Worm (Caenorhabditis elegans) whole organism, L3 larva: Measurements from ENCODE around the gene F59A1.18.

Source experiments
- R02D3.7 ChIP-seq: fragments of 150-350 bp; optimal IDR thresholded peaks from 2 replicates; lab custom pipeline; 2014; ENCODE audit warnings: missing biosample characterization, missing genetic modification characterization
- ZK546.5 ChIP-seq: sonication (generic microtip); optimal IDR thresholded peaks from 2 replicates; lab custom pipeline; 2017; ENCODE audit warnings: missing biosample characterization, missing genetic modification characterization
- ama-1 ChIP-seq: fragments of 150-350 bp; optimal IDR thresholded peaks from 2 replicates; lab custom pipeline; 2018
- ceh-16 ChIP-seq: sonication (generic microtip); optimal IDR thresholded peaks from 2 replicates; lab custom pipeline; 2017; ENCODE audit warnings: missing biosample characterization, missing genetic modification characterization
- ceh-28 ChIP-seq: fragments of 150-350 bp; optimal IDR thresholded peaks from 2 replicates; lab custom pipeline; 2014; ENCODE audit warnings: missing biosample characterization, missing genetic modification reagents, missing genetic modification characterization
- ceh-82 ChIP-seq: fragments of 150-350 bp; optimal IDR thresholded peaks from 2 replicates; lab custom pipeline; 2014; ENCODE audit warnings: missing biosample characterization, missing genetic modification characterization
- ceh-9 ChIP-seq: sonication (generic microtip); optimal IDR thresholded peaks from 2 replicates; lab custom pipeline; 2018; ENCODE audit warnings: missing biosample characterization, missing genetic modification characterization
- egl-27 ChIP-seq: sonication (generic microtip); optimal IDR thresholded peaks from 4 replicates; lab custom pipeline; 2017; ENCODE audit warnings: missing biosample characterization, missing genetic modification reagents, missing genetic modification characterization
- egl-5 ChIP-seq: fragments of 150-350 bp; optimal IDR thresholded peaks from 2 replicates; lab custom pipeline; 2017; ENCODE audit warnings: missing biosample characterization, missing genetic modification reagents, missing genetic modification characterization, inconsistent platforms
- elt-1 ChIP-seq: fragments of 150-350 bp; optimal IDR thresholded peaks from 2 replicates; lab custom pipeline; 2014; ENCODE audit warnings: missing biosample characterization, missing genetic modification characterization
- elt-2 ChIP-seq: sonication (generic microtip); optimal IDR thresholded peaks from 2 replicates; lab custom pipeline; 2016; ENCODE audit warnings: missing genetic modification reagents, mild to moderate bottlenecking, missing genetic modification characterization, missing compliant biosample characterization
- elt-3 ChIP-seq, 3 experiments: fragments of 150-350 bp in 1 of 3; sonication (generic microtip) in 2 of 3; optimal IDR thresholded peaks; 2 replicates in 2 of 3; 4 replicates in 1 of 3; lab custom pipeline; 2014 to 2017; ENCODE audit warnings: missing biosample characterization in 3 of 3, missing genetic modification characterization in 3 of 3
- eor-1 ChIP-seq, 2 experiments: fragments of 150-350 bp; optimal IDR thresholded peaks; 2 replicates each; lab custom pipeline; 2014 to 2018; ENCODE audit warnings: missing biosample characterization in 2 of 2, missing genetic modification characterization in 2 of 2
- fos-1 ChIP-seq: fragments of 150-350 bp; optimal IDR thresholded peaks from 2 replicates; lab custom pipeline; 2014; ENCODE audit warnings: missing biosample characterization, missing genetic modification characterization
- hmg-11 ChIP-seq: sonication (generic microtip); optimal IDR thresholded peaks from 2 replicates; lab custom pipeline; 2016; ENCODE audit warnings: missing genetic modification characterization, missing compliant biosample characterization
- jun-1 ChIP-seq: fragments of 150-350 bp; optimal IDR thresholded peaks from 2 replicates; lab custom pipeline; 2014; ENCODE audit warnings: missing biosample characterization, missing genetic modification reagents, missing genetic modification characterization
- lin-15B ChIP-seq: fragments of 150-350 bp; optimal IDR thresholded peaks from 2 replicates; lab custom pipeline; 2014; ENCODE audit warnings: missing biosample characterization, missing genetic modification characterization
- lin-39 ChIP-seq: fragments of 150-350 bp; optimal IDR thresholded peaks from 2 replicates; lab custom pipeline; 2018; ENCODE audit warnings: missing biosample characterization, missing genetic modification reagents, missing genetic modification characterization
- lsy-12 ChIP-seq: sonication (generic microtip); optimal IDR thresholded peaks from 2 replicates; lab custom pipeline; 2016; ENCODE audit warnings: mild to moderate bottlenecking, missing genetic modification characterization, missing compliant biosample characterization
- mdl-1 ChIP-seq: fragments of 150-350 bp; optimal IDR thresholded peaks from 2 replicates; lab custom pipeline; 2014; ENCODE audit warnings: missing biosample characterization, missing genetic modification characterization
- mml-1 ChIP-seq: fragments of 150-350 bp; sonication (generic microtip); optimal IDR thresholded peaks from 3 replicates; lab custom pipeline; 2014; ENCODE audit warnings: missing biosample characterization, missing genetic modification characterization
- nfya-1 ChIP-seq: sonication (generic microtip); optimal IDR thresholded peaks from 2 replicates; lab custom pipeline; 2017; ENCODE audit warnings: missing genetic modification characterization, mild to moderate bottlenecking, missing compliant biosample characterization, antibody characterized with exemption, moderate library complexity; ENCODE audit not compliant: insufficient read depth
- nhr-11 ChIP-seq: fragments of 150-350 bp; optimal IDR thresholded peaks from 2 replicates; lab custom pipeline; 2014; ENCODE audit warnings: missing biosample characterization, missing genetic modification characterization
- nhr-12 ChIP-seq: fragments of 150-350 bp; optimal IDR thresholded peaks from 2 replicates; lab custom pipeline; 2014; ENCODE audit warnings: missing biosample characterization, missing genetic modification characterization
- nhr-23 ChIP-seq: fragments of 150-350 bp; optimal IDR thresholded peaks from 2 replicates; lab custom pipeline; 2014; ENCODE audit warnings: missing biosample characterization, missing genetic modification reagents, missing genetic modification characterization
- nhr-25 ChIP-seq: sonication (generic microtip); optimal IDR thresholded peaks from 2 replicates; lab custom pipeline; 2017; ENCODE audit warnings: missing biosample characterization, missing genetic modification characterization
- nhr-28 ChIP-seq: fragments of 150-350 bp; optimal IDR thresholded peaks from 2 replicates; lab custom pipeline; 2014; ENCODE audit warnings: missing biosample characterization, missing genetic modification characterization
- nhr-67 ChIP-seq: fragments of 150-350 bp; optimal IDR thresholded peaks from 2 replicates; lab custom pipeline; 2014; ENCODE audit warnings: missing biosample characterization, missing genetic modification characterization
- nhr-77 ChIP-seq: fragments of 150-350 bp; optimal IDR thresholded peaks from 2 replicates; lab custom pipeline; 2014; ENCODE audit warnings: missing biosample characterization, missing genetic modification characterization
- sea-2 ChIP-seq: fragments of 150-350 bp; sonication (generic microtip); optimal IDR thresholded peaks from 4 replicates; lab custom pipeline; 2014; ENCODE audit warnings: missing biosample characterization, missing genetic modification reagents, missing genetic modification characterization
- skn-1 ChIP-seq: fragments of 150-350 bp; optimal IDR thresholded peaks from 2 replicates; lab custom pipeline; 2014; ENCODE audit warnings: missing biosample characterization, missing genetic modification characterization
- snpc-4 ChIP-seq: fragments of 150-350 bp; optimal IDR thresholded peaks from 2 replicates; lab custom pipeline; 2014; ENCODE audit warnings: missing biosample characterization, missing genetic modification characterization
- tbx-2 ChIP-seq: sonication (generic microtip); optimal IDR thresholded peaks from 2 replicates; lab custom pipeline; 2016; ENCODE audit warnings: mild to moderate bottlenecking, missing genetic modification characterization, missing compliant biosample characterization
- unc-62 ChIP-seq: fragments of 150-350 bp; sonication (generic microtip); optimal IDR thresholded peaks from 4 replicates; lab custom pipeline; 2014; ENCODE audit warnings: missing biosample characterization, missing genetic modification reagents, missing genetic modification characterization
- zag-1 ChIP-seq: fragments of 150-350 bp; optimal IDR thresholded peaks from 2 replicates; lab custom pipeline; 2014; ENCODE audit warnings: missing biosample characterization, missing genetic modification characterization
- ztf-11 ChIP-seq: fragments of 150-350 bp; optimal IDR thresholded peaks from 2 replicates; lab custom pipeline; 2014; ENCODE audit warnings: missing biosample characterization, missing genetic modification characterization
- ztf-4 ChIP-seq: fragments of 150-350 bp; optimal IDR thresholded peaks from 2 replicates; lab custom pipeline; 2014; ENCODE audit warnings: missing biosample characterization, missing genetic modification characterization

F59A1.18 gene

DNA sequence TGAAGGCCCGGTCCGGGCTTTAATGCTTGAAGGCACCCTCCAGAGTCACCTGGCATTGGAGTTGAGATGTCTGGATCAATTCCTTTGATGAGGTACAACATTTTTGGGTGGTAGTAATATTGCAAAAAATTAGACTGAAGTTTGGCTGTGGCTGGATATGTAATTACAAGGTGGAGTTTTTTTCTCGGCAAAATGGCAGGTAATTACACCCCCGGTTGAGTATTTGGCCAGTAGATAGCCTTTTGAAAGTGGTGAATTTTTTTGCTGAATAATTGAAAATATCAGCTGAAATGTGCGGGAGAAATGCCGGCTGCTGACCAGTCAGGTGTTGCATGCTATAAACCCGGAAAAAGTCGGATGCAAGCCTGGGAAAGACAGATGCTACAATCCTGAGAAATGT is 12.3 kb upstream of the F59A1.18 start, which contains the start of gene Y26G10.4:
TSS of gene Y26G10.4 (minus strand) at position 101 of the 400 bp plus-strand sequence.
- TF ChIP-seq jun-1 (tag; lab: Kevin White, UChicago) (no peak), nhr-67 (tag; lab: Kevin White, UChicago) (no peak), snpc-4 (tag; lab: Kevin White, UChicago) (no peak), lin-15B (tag; lab: Kevin White, UChicago) (no peak), mdl-1 (no peak), nhr-25 (tag; lab: Kevin White, UChicago) (no peak), ZK546.5 (tag; lab: Kevin White, UChicago) (no peak), fos-1 (tag; lab: Kevin White, UChicago) (no peak), egl-5 (tag; lab: Kevin White, UChicago) (no peak), lin-39 (no peak), ceh-16 (tag; lab: Kevin White, UChicago) (no peak), elt-1 (tag; lab: Kevin White, UChicago) (no peak), ztf-4 (tag; lab: Kevin White, UChicago) (no peak), eor-1 (tag; optimal IDR thresholded peaks at IDR 0.05; lab: Kevin White, UChicago) (no peak), elt-3 (tag; optimal IDR thresholded peaks at IDR 0.05; lab: Kevin White, UChicago) (no peak), nhr-28 (tag; lab: Kevin White, UChicago) (no peak), egl-27 (tag; lab: Kevin White, UChicago) (no peak), elt-2 (tag; lab: Kevin White, UChicago) (no peak), nfya-1 (tag; lab: Kevin White, UChicago) (no peak), ztf-11 (tag; lab: Kevin White, UChicago) (no peak)
- TF ChIP-seq, all 47 proteins: peak for 0

DNA sequence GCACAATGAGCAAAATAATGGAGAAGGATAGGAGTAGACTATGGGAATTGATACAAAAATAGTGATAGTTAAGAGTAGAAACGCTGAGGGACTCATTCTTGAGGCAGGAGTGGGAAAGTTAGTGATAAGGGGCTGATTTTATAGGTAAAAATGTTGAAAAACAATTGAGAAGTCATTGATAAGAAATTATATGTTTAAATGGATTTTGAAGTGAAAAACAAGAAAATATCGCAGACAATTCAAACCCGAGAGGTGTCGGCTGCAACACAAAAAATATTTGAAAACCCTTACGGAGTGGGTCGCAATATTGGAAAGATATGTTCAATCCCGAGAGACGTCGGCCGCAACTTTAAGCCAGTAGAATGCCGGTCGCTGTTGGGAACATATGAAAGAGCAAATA is 10.0 kb upstream of the F59A1.18 start, which contains the start of gene spp-29:
TSS of gene spp-29 (minus strand) at position 101 of the 400 bp plus-strand sequence.
- no peak for TF ChIP-seq ceh-28 (tag; lab: Kevin White, UChicago)
- no peak for TF ChIP-seq nhr-23
- TF ChIP-seq fos-1 (tag; lab: Kevin White, UChicago) = no peak
- no peak for TF ChIP-seq R02D3.7 (tag; lab: Kevin White, UChicago)
- TF ChIP-seq unc-62 (GFP tag; lab: Kevin White, UChicago) = no peak
- TF ChIP-seq eor-1 (tag; optimal IDR thresholded peaks at IDR 0.05; lab: Kevin White, UChicago) = no peak
- no peak for TF ChIP-seq elt-1 (tag; lab: Kevin White, UChicago)
- TF ChIP-seq skn-1 (tag; lab: Kevin White, UChicago) = no peak
- no peak for TF ChIP-seq ceh-16 (tag; lab: Kevin White, UChicago)
- TF ChIP-seq nhr-67 (tag; lab: Kevin White, UChicago) = no peak
- no peak for TF ChIP-seq mdl-1
- TF ChIP-seq egl-27 (tag; lab: Kevin White, UChicago) = no peak
- no peak for TF ChIP-seq lin-15B (tag; lab: Kevin White, UChicago)
- TF ChIP-seq zag-1 (tag; lab: Kevin White, UChicago) = no peak
- no peak for TF ChIP-seq nfya-1 (tag; lab: Kevin White, UChicago)
- TF ChIP-seq ztf-11 (tag; lab: Kevin White, UChicago) = no peak
- no peak for TF ChIP-seq nhr-25 (tag; lab: Kevin White, UChicago)
- no peak for TF ChIP-seq tbx-2
- TF ChIP-seq nhr-77 (tag; lab: Kevin White, UChicago) = no peak
- no peak for TF ChIP-seq mml-1 (tag; lab: Kevin White, UChicago)

ce11 chrV:17695802-17696201 is 9.1 kb upstream of the F59A1.18 start, which contains the start of gene Y26G10.1:
Y26G10.1 (minus strand) TSS chrV:17695902.
- TF ChIP-seq nfya-1 (tag; lab: Kevin White, UChicago) = no peak

- TF ChIP-seq snpc-4 (tag; lab: Kevin White, UChicago) = no peak
- peak; percentile 47 for TF ChIP-seq elt-2 (tag; lab: Kevin White, UChicago)
Measured at ce11 chrV:17694260-17694659, 7.5 kb upstream of the F59A1.18 start.

ce11 chrV:17690922-17691321 is 4.2 kb upstream of the F59A1.18 start, which contains the start of gene F59A1.13:
F59A1.13 (minus strand) TSS chrV:17691022.
- TF ChIP-seq nhr-11 (no peak), tbx-2 (no peak), nfya-1 (tag; lab: Kevin White, UChicago) (no peak), hmg-11 (tag; lab: Kevin White, UChicago) (no peak), nhr-77 (tag; lab: Kevin White, UChicago) (no peak), snpc-4 (tag; lab: Kevin White, UChicago) (no peak), ceh-28 (tag; lab: Kevin White, UChicago) (no peak), eor-1 (tag; optimal IDR thresholded peaks at IDR 0.05; lab: Kevin White, UChicago) (no peak), ztf-4 (tag; lab: Kevin White, UChicago) (no peak), sea-2 (GFP tag; lab: Kevin White, UChicago) (no peak), nhr-28 (tag; lab: Kevin White, UChicago) (no peak), ama-1 (lab: Kevin White, UChicago) (no peak), lsy-12 (no peak), mdl-1 (no peak), ceh-9 (tag; lab: Kevin White, UChicago) (no peak), egl-5 (tag; lab: Kevin White, UChicago) (no peak), ceh-82 (tag; lab: Kevin White, UChicago) (no peak), nhr-12 (no peak)
